Worm (Caenorhabditis elegans): ENCODE measurements around the gene xtr-2.

DNA sequence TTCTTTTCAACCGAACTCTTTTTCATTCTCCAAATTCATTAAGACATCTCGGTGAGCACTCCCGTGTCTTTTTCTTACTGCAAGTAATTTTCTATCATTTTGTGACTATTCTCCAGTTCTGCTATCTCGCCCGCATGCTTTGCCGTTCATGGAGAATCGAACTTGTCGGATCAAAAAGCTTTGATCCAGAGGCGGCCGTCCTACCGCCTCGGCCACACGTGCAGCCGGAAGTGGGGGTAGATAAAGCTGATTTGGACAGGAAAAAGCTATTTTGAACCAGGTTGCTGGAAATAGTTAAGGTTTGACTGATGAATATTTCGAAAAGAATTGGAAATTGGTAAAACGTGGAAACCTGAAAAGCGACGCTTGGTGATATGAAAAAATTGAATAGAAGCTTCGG is 11.1 kb upstream of the xtr-2 start:
- TF ChIP-seq elt-1 (tag; optimal IDR thresholded peaks at IDR 0.05), result no peak
- TF ChIP-seq ceh-16 (tag; optimal IDR thresholded peaks at IDR 0.05), result no peak
- no peak for TF ChIP-seq fkh-10 (GFP tag; optimal IDR thresholded peaks at IDR 0.05)
- TF ChIP-seq nhr-43 (tag; optimal IDR thresholded peaks at IDR 0.05; ENCODE audit: poor library complexity, severe bottlenecking), result no peak
- TF ChIP-seq skn-1 (tag; optimal IDR thresholded peaks at IDR 0.05), result no peak
- no peak for TF ChIP-seq lin-39 (tag; optimal IDR thresholded peaks at IDR 0.05)
- no peak for TF ChIP-seq aly-2 (tag; optimal IDR thresholded peaks at IDR 0.05)
